Fruit fly (Drosophila melanogaster): ENCODE results near the gene CG11737.

The CG11737 gene

DNA sequence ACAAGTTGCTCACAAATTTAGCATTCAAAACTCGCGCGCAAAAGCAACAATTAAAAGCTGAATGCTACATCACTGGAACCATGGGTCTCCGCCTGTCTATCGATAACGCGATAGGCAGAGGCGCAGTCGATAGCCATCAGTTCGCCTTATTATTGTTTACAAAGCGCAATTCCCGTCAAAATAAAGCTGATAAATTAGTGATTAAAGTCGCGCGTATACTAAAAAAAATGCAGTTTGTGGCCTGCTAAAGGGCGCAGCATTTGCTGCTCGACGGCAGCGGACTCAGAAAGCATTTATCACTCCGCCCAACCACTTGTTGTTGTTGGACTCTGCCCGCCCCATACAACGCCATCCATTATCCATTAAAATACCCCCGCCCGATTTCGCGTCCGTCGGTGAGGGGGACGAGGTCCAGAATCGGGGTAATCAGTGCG is at the start of gene CG11737:
Gene CG11737, plus strand, starts transcription at position 117 of the 434 bp plus-strand sequence.
- TF ChIP-seq D1 (tag; optimal IDR thresholded peaks at IDR 0.05), result no peak
- peak; percentile 33; the same call in 1 of the 3 replicates for TF ChIP-seq fd96Ca (GFP tag; IDR thresholded peaks at IDR 0.05)
- TF ChIP-seq CG12605 (GFP tag; IDR thresholded peaks at IDR 0.05), result peak; percentile 77
- no peak for TF ChIP-seq EcR (GFP tag; optimal IDR thresholded peaks at IDR 0.05)
- no peak for TF ChIP-seq Ets98B (GFP tag; IDR thresholded peaks at IDR 0.05)
- TF ChIP-seq CG17806 (tag; optimal IDR thresholded peaks at IDR 0.05), result no peak
- no peak for TF ChIP-seq rn (GFP tag; IDR thresholded peaks at IDR 0.05)
- TF ChIP-seq Pif1A (GFP tag; optimal IDR thresholded peaks at IDR 0.05), result no peak
- no peak for TF ChIP-seq CG32121 (GFP tag; IDR thresholded peaks at IDR 0.05)
- TF ChIP-seq CG34367 (tag; optimal IDR thresholded peaks at IDR 0.05), result peak; percentile 12
- peak; percentile 70; the same call in 1 of the 3 replicates for TF ChIP-seq CG4496 (GFP tag; IDR thresholded peaks at IDR 0.05)
- TF ChIP-seq CG13204 (GFP tag; optimal IDR thresholded peaks at IDR 0.05), result peak; percentile 50
- no peak for TF ChIP-seq Snoo (tag; optimal IDR thresholded peaks at IDR 0.05)
- TF ChIP-seq CG15710 (tag; optimal IDR thresholded peaks at IDR 0.05), result no peak
- TF ChIP-seq CG8159 (tag; optimal IDR thresholded peaks at IDR 0.05), result peak; percentile 27
- TF ChIP-seq Pif1B (GFP tag; optimal IDR thresholded peaks at IDR 0.05), result no peak
- TF ChIP-seq CG10348 (GFP tag; IDR thresholded peaks at IDR 0.05), result no peak
- TF ChIP-seq gl (tag; optimal IDR thresholded peaks at IDR 0.05), result peak; percentile 37
- no peak for TF ChIP-seq CG9948 (tag; optimal IDR thresholded peaks at IDR 0.05)
- TF ChIP-seq CG8301 (tag; optimal IDR thresholded peaks at IDR 0.05), result no peak
- peak; percentile 32 for TF ChIP-seq CG14655 (GFP tag; optimal IDR thresholded peaks at IDR 0.05)

DNA sequence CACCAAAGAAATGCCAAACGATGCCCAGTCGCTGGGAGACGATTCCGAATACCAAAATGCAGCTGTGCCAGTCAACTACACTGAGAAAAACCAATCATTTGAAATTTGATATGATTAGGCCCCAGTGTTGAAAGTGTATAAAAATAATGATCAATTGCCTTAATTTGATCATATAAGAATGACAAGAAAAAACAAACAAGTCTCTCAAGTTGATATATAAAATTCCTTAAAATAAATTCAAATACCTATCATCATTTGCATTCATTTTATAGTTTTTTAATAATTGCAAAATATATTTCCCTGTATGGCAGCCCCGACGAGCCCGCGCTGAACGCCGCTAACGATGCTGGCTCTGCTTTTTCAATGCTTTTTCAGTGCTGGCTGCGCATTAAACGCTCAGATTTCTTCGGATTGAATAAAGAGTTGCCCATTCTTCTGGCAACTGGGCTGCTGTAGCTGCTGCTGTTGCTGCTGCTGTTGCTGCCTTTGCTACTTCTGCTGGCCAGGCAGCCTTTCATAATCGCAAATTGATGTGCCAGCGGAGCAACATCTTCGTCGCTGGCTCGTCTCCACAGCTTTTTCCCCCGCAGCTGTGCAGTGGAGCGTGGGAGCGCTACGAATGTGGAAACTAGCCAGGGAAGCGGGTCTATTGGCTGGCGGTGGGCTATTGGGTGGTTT is 47.8 kb upstream of the CG11737 start:
- peak; percentile 44 for TF ChIP-seq Snoo (tag; optimal IDR thresholded peaks at IDR 0.05)
- no peak for TF ChIP-seq EcR (GFP tag; optimal IDR thresholded peaks at IDR 0.05)
- TF ChIP-seq Ets98B (GFP tag; IDR thresholded peaks at IDR 0.05), result peak; percentile 57
- TF ChIP-seq rn (GFP tag; IDR thresholded peaks at IDR 0.05), result no peak
- peak; percentile 42 for TF ChIP-seq Pif1B (GFP tag; optimal IDR thresholded peaks at IDR 0.05)
- no peak for TF ChIP-seq CG10348 (GFP tag; IDR thresholded peaks at IDR 0.05)
- peak; percentile 70; the same call in 2 of the 3 replicates for TF ChIP-seq CG4496 (GFP tag; IDR thresholded peaks at IDR 0.05)
- peak; percentile 72 for TF ChIP-seq CG17806 (tag; optimal IDR thresholded peaks at IDR 0.05)
- no peak for TF ChIP-seq CG13204 (GFP tag; optimal IDR thresholded peaks at IDR 0.05)
- TF ChIP-seq CG8301 (tag; optimal IDR thresholded peaks at IDR 0.05), result peak; percentile 83
- peak; percentile 68 for TF ChIP-seq CG9948 (tag; optimal IDR thresholded peaks at IDR 0.05)
- no peak for TF ChIP-seq gl (tag; optimal IDR thresholded peaks at IDR 0.05)
- TF ChIP-seq CG12605 (GFP tag; IDR thresholded peaks at IDR 0.05), result no peak
- TF ChIP-seq CG32121 (GFP tag; IDR thresholded peaks at IDR 0.05), result peak; percentile 35; the same call in 1 of the 2 replicates
- peak; percentile 67 for TF ChIP-seq CG8159 (tag; optimal IDR thresholded peaks at IDR 0.05)
- TF ChIP-seq CG14655 (GFP tag; optimal IDR thresholded peaks at IDR 0.05), result peak; percentile 82
- peak; percentile 26 for TF ChIP-seq CG34367 (tag; optimal IDR thresholded peaks at IDR 0.05)
- peak; percentile 50 for TF ChIP-seq CG15710 (tag; optimal IDR thresholded peaks at IDR 0.05)
- TF ChIP-seq Pif1A (GFP tag; optimal IDR thresholded peaks at IDR 0.05), result peak; percentile 52
- 0 out of 3 replicates have a peak, but pooled peaks have one; percentile 14 for TF ChIP-seq fd96Ca (GFP tag; IDR thresholded peaks at IDR 0.05)
- peak; percentile 22 for TF ChIP-seq D1 (tag; optimal IDR thresholded peaks at IDR 0.05)

DNA sequence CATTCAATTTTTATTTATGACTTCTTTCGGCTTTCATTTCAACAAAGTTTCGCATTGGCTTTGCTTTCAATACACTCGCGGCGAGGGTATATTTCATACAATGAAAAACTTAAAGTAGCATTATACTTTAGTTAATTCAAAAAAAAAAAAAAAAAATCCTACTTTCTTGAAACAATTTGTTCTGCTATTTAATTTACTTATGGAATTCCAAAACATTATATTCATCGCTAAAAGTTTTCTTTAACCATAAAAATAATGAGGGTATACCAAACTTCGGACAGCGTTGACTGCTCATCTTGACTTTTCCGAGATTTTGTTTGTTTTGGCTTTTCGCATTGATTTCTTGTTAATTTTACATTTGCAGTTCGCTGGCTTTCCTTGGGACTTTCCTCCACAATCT is 47.1 kb upstream of the CG11737 start:
- peak; percentile 50; the same call in 1 of the 2 replicates for TF ChIP-seq Ets98B (GFP tag; IDR thresholded peaks at IDR 0.05)
- TF ChIP-seq fd96Ca (GFP tag; IDR thresholded peaks at IDR 0.05), result no peak
- peak; percentile 32 for TF ChIP-seq CG15710 (tag; optimal IDR thresholded peaks at IDR 0.05)
- peak; percentile 18 for TF ChIP-seq CG34367 (tag; optimal IDR thresholded peaks at IDR 0.05)
- peak; percentile 56 for TF ChIP-seq CG4496 (GFP tag; IDR thresholded peaks at IDR 0.05)
- peak; percentile 71 for TF ChIP-seq CG8301 (tag; optimal IDR thresholded peaks at IDR 0.05)
- TF ChIP-seq D1 (tag; optimal IDR thresholded peaks at IDR 0.05), result no peak
- peak; percentile 56 for TF ChIP-seq CG17806 (tag; optimal IDR thresholded peaks at IDR 0.05)
- TF ChIP-seq rn (GFP tag; IDR thresholded peaks at IDR 0.05), result no peak
- peak; percentile 57 for TF ChIP-seq CG9948 (tag; optimal IDR thresholded peaks at IDR 0.05)
- no peak for TF ChIP-seq EcR (GFP tag; optimal IDR thresholded peaks at IDR 0.05)
- peak; percentile 24; the same call in 1 of the 2 replicates for TF ChIP-seq CG12605 (GFP tag; IDR thresholded peaks at IDR 0.05)
- no peak for TF ChIP-seq CG13204 (GFP tag; optimal IDR thresholded peaks at IDR 0.05)
- TF ChIP-seq CG14655 (GFP tag; optimal IDR thresholded peaks at IDR 0.05), result peak; percentile 74
- TF ChIP-seq CG32121 (GFP tag; IDR thresholded peaks at IDR 0.05), result peak; percentile 60; the same call in 1 of the 2 replicates
- no peak for TF ChIP-seq CG10348 (GFP tag; IDR thresholded peaks at IDR 0.05)
- TF ChIP-seq Pif1A (GFP tag; optimal IDR thresholded peaks at IDR 0.05), result peak; percentile 44
- TF ChIP-seq Pif1B (GFP tag; optimal IDR thresholded peaks at IDR 0.05), result peak; percentile 35
- TF ChIP-seq CG8159 (tag; optimal IDR thresholded peaks at IDR 0.05), result peak; percentile 54
- no peak for TF ChIP-seq gl (tag; optimal IDR thresholded peaks at IDR 0.05)
- TF ChIP-seq Snoo (tag; optimal IDR thresholded peaks at IDR 0.05), result peak; percentile 25

DNA sequence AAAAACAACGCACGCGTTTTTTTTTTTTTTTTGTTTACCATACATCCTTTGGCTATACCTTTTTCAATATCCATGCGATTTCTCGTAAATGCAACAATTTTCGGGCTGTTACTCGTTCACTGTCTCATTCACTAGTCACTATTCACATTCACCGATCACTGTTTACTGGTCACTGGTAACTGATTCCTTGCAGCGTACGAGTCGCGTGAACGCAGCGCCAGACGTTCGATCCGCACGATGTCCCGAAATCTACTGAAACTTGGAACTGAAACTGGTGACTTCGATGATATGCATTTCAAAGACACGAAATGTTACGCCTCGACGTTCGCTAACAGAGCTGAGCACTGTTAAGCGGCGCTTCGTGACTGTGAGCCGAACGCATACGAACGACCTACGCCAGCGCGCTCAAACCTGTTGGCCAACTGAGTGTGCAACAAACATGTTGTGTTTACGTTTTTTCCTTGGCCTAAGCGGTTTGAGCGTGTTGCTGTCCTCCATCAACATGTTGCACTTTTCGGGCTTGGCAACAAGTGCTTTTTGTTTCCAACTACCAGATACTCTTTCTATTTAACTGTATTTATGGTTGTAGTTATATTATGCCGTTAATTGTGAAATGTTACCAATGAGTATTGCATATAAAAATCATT is 40.2 kb upstream of the CG11737 start, which contains the start of gene CG45263:
Gene CG45263, minus strand, starts transcription at position 257 of the 647 bp plus-strand sequence.
- TF ChIP-seq CG32121 (GFP tag; IDR thresholded peaks at IDR 0.05), result peak; percentile 37
- 0 out of 3 replicates have a peak, but pooled peaks have one; percentile 24 for TF ChIP-seq fd96Ca (GFP tag; IDR thresholded peaks at IDR 0.05)
- no peak for TF ChIP-seq Pif1A (GFP tag; optimal IDR thresholded peaks at IDR 0.05)
- TF ChIP-seq CG17806 (tag; optimal IDR thresholded peaks at IDR 0.05), result no peak
- peak; percentile 74; the same call in 2 of the 3 replicates for TF ChIP-seq CG4496 (GFP tag; IDR thresholded peaks at IDR 0.05)
- peak; percentile 14; the same call in 1 of the 2 replicates for TF ChIP-seq Ets98B (GFP tag; IDR thresholded peaks at IDR 0.05)

DNA sequence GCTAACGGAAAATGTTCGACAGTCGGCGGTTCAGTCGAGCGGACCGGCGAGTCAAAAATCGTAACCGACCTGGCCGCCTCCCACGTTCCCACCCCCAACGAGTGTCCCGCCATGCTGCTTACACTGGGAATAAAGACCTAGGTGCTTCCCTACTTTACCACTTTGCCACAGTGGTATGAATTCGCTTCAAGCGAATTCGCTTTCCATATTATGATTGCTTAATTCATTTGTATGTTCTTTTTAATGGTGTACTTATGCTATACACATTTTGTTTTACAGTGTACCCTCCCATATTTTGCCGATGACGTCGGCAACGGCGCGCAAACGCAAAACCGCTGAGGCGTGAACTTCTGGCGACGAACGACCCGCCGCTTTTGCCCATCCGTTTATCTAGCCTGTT is 34.8 kb upstream of the CG11737 start:
- TF ChIP-seq Ets98B (GFP tag; IDR thresholded peaks at IDR 0.05), result no peak
- no peak for TF ChIP-seq EcR (GFP tag; optimal IDR thresholded peaks at IDR 0.05)
- peak; percentile 50; the same call in 2 of the 3 replicates for TF ChIP-seq fd96Ca (GFP tag; IDR thresholded peaks at IDR 0.05)
- TF ChIP-seq CG10348 (GFP tag; IDR thresholded peaks at IDR 0.05), result no peak
- no peak for TF ChIP-seq D1 (tag; optimal IDR thresholded peaks at IDR 0.05)
- TF ChIP-seq CG4496 (GFP tag; IDR thresholded peaks at IDR 0.05), result peak; percentile 64; the same call in 2 of the 3 replicates
- no peak for TF ChIP-seq Pif1A (GFP tag; optimal IDR thresholded peaks at IDR 0.05)
- TF ChIP-seq Snoo (tag; optimal IDR thresholded peaks at IDR 0.05), result no peak
- peak; percentile 20 for TF ChIP-seq CG8301 (tag; optimal IDR thresholded peaks at IDR 0.05)
- TF ChIP-seq CG34367 (tag; optimal IDR thresholded peaks at IDR 0.05), result no peak
- TF ChIP-seq CG13204 (GFP tag; optimal IDR thresholded peaks at IDR 0.05), result peak; percentile 1
- TF ChIP-seq CG15710 (tag; optimal IDR thresholded peaks at IDR 0.05), result peak; percentile 30
- TF ChIP-seq gl (tag; optimal IDR thresholded peaks at IDR 0.05), result no peak
- peak; percentile 17 for TF ChIP-seq CG17806 (tag; optimal IDR thresholded peaks at IDR 0.05)
- no peak for TF ChIP-seq CG12605 (GFP tag; IDR thresholded peaks at IDR 0.05)
- TF ChIP-seq rn (GFP tag; IDR thresholded peaks at IDR 0.05), result no peak
- no peak for TF ChIP-seq Pif1B (GFP tag; optimal IDR thresholded peaks at IDR 0.05)
- TF ChIP-seq CG32121 (GFP tag; IDR thresholded peaks at IDR 0.05), result 0 out of 2 replicates have a peak, but pooled peaks have one; percentile 11
- TF ChIP-seq CG9948 (tag; optimal IDR thresholded peaks at IDR 0.05), result peak; percentile 19
- peak; percentile 43 for TF ChIP-seq CG8159 (tag; optimal IDR thresholded peaks at IDR 0.05)
- TF ChIP-seq CG14655 (GFP tag; optimal IDR thresholded peaks at IDR 0.05), result peak; percentile 42
